Worm (Caenorhabditis elegans): ENCODE measurements around the gene C04B4.4.

DNA sequence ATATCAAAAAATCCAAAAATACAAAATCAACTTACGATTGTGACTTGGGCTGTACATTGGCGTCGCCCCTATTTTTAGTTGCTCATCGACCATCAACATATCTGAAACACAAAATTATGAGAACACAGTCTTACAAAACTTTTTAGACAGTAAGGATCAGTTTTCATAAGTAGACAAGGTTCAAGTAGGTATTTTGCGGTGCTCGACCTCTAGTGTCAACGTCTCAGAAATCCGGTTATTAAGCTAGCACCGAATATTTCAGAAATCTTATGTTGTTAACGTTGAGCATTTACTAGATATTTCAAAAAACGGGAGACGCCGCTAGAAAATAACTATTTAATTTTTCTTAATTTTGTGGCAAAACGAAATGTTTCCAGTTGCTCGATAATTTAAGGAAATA lies 19.8 kb upstream of the C04B4.4 start, which contains the start of gene otpl-8:
- TF ChIP-seq elt-1 (tag; optimal IDR thresholded peaks at IDR 0.05), result no peak
- TF ChIP-seq pha-4 (tag; optimal IDR thresholded peaks at IDR 0.05), result no peak
- TF ChIP-seq mdl-1 (tag; optimal IDR thresholded peaks at IDR 0.05), result no peak
- TF ChIP-seq nhr-77 (tag; optimal IDR thresholded peaks at IDR 0.05), result no peak
- TF ChIP-seq lin-15B (tag; optimal IDR thresholded peaks at IDR 0.05), result no peak
- no peak for TF ChIP-seq ztf-11 (tag; optimal IDR thresholded peaks at IDR 0.05)
- no peak for TF ChIP-seq nfya-1 (tag; optimal IDR thresholded peaks at IDR 0.05; ENCODE audit: insufficient read depth)
- no peak for TF ChIP-seq nhr-237 (tag; optimal IDR thresholded peaks at IDR 0.05)
- TF ChIP-seq eor-1 (tag; optimal IDR thresholded peaks at IDR 0.05), result no peak
- TF ChIP-seq fkh-10 (GFP tag; optimal IDR thresholded peaks at IDR 0.05), result no peak
- TF ChIP-seq ama-1 (optimal IDR thresholded peaks at IDR 0.05), result no peak
- TF ChIP-seq egl-27 (tag; optimal IDR thresholded peaks at IDR 0.05), result no peak
- TF ChIP-seq unc-39 (tag; optimal IDR thresholded peaks at IDR 0.05), result no peak
